Worm (Caenorhabditis elegans) whole organism, late embryonic: ENCODE data around the gene tbx-43.

Source experiments
- C08G9.2 ChIP-seq: sonication (generic microtip); optimal IDR thresholded peaks from 2 replicates; lab custom pipeline; 2016; ENCODE audit warnings: mild to moderate bottlenecking, missing genetic modification characterization, moderate library complexity, missing compliant biosample characterization
- C38D4.7 ChIP-seq: fragments of 200-800 bp; sonication (Bioruptor generic); optimal IDR thresholded peaks from 2 replicates; lab custom pipeline; 2018; ENCODE audit warnings: mild to moderate bottlenecking, missing genetic modification characterization, moderate library complexity, missing compliant biosample characterization
- K02D7.2 ChIP-seq: sonication (generic microtip); optimal IDR thresholded peaks from 2 replicates; lab custom pipeline; 2017; ENCODE audit warnings: mild to moderate bottlenecking, missing genetic modification characterization, missing compliant biosample characterization
- ahr-1 ChIP-seq: sonication (generic microtip); optimal IDR thresholded peaks from 2 replicates; lab custom pipeline; 2016; ENCODE audit warnings: missing genetic modification characterization, missing compliant biosample characterization
- ceh-14 ChIP-seq: sonication (generic microtip); optimal IDR thresholded peaks from 2 replicates; lab custom pipeline; 2016; ENCODE audit warnings: missing genotype, missing genetic modification characterization, missing compliant biosample characterization
- ceh-18 ChIP-seq: sonication (generic microtip); optimal IDR thresholded peaks from 2 replicates; lab custom pipeline; 2016; ENCODE audit warnings: missing genetic modification characterization, missing compliant biosample characterization
- ceh-24 ChIP-seq: sonication (generic microtip); optimal IDR thresholded peaks from 2 replicates; lab custom pipeline; 2016; ENCODE audit warnings: mild to moderate bottlenecking, missing genetic modification characterization, missing compliant biosample characterization
- ceh-31 ChIP-seq: sonication (generic microtip); optimal IDR thresholded peaks from 2 replicates; lab custom pipeline; 2016; ENCODE audit warnings: missing genetic modification characterization, missing compliant biosample characterization
- ceh-45 ChIP-seq: fragments of 200-800 bp; sonication (Bioruptor generic); IDR thresholded peaks from 2 replicates; pipeline ENCODE4 v1.3.6; 2022; ENCODE audit warnings: missing genetic modification reagents, missing genetic modification characterization, missing compliant biosample characterization
- ceh-6 ChIP-seq: fragments of 200-800 bp; sonication (Bioruptor generic); optimal IDR thresholded peaks from 2 replicates; lab custom pipeline; 2018; ENCODE audit warnings: mild to moderate bottlenecking, missing genetic modification characterization, missing compliant biosample characterization
- ceh-9 ChIP-seq: sonication (generic microtip); optimal IDR thresholded peaks from 2 replicates; lab custom pipeline; 2016; ENCODE audit warnings: mild to moderate bottlenecking, missing genetic modification characterization, inconsistent platforms, missing compliant biosample characterization
- elt-2 ChIP-seq: sonication (generic microtip); optimal IDR thresholded peaks from 2 replicates; lab custom pipeline; 2016; ENCODE audit warnings: missing genetic modification reagents, missing genetic modification characterization, missing compliant biosample characterization
- eyg-1 ChIP-seq: sonication (generic microtip); optimal IDR thresholded peaks from 2 replicates; lab custom pipeline; 2016; ENCODE audit warnings: missing genotype, missing genetic modification characterization, missing compliant biosample characterization
- fkh-6 ChIP-seq: sonication (generic microtip); optimal IDR thresholded peaks from 2 replicates; lab custom pipeline; 2016; ENCODE audit warnings: missing genetic modification characterization, missing compliant biosample characterization
- hlh-13 ChIP-seq: fragments of 200-800 bp; sonication (Bioruptor generic); optimal IDR thresholded peaks from 2 replicates; lab custom pipeline; 2018; ENCODE audit warnings: mild to moderate bottlenecking, missing genetic modification characterization, missing compliant biosample characterization
- hlh-30 ChIP-seq: sonication (generic microtip); optimal IDR thresholded peaks from 2 replicates; lab custom pipeline; 2017; ENCODE audit warnings: antibody characterized with exemption, missing genetic modification characterization, missing compliant biosample characterization; ENCODE audit not compliant: insufficient read depth
- hlh-6 ChIP-seq: sonication (generic microtip); optimal IDR thresholded peaks from 2 replicates; lab custom pipeline; 2016; ENCODE audit warnings: missing genotype, missing genetic modification characterization, missing compliant biosample characterization
- hlh-8 ChIP-seq: sonication (generic microtip); optimal IDR thresholded peaks from 2 replicates; lab custom pipeline; 2016; ENCODE audit warnings: missing genotype, missing genetic modification characterization, missing compliant biosample characterization
- nfya-1 ChIP-seq: sonication (generic microtip); optimal IDR thresholded peaks from 2 replicates; lab custom pipeline; 2017; ENCODE audit warnings: missing genetic modification characterization, mild to moderate bottlenecking, missing compliant biosample characterization, antibody characterized with exemption, moderate library complexity
- nhr-11 ChIP-seq: fragments of 150-350 bp; optimal IDR thresholded peaks from 2 replicates; lab custom pipeline; 2014; ENCODE audit warnings: missing biosample characterization, missing genetic modification characterization
- nhr-232 ChIP-seq: sonication (generic microtip); optimal IDR thresholded peaks from 2 replicates; lab custom pipeline; 2016; ENCODE audit warnings: missing genetic modification characterization, missing compliant biosample characterization
- npax-4 ChIP-seq: sonication (generic microtip); optimal IDR thresholded peaks from 2 replicates; lab custom pipeline; 2016; ENCODE audit warnings: missing genetic modification characterization, missing compliant biosample characterization
- odd-2 ChIP-seq: sonication (generic microtip); optimal IDR thresholded peaks from 2 replicates; lab custom pipeline; 2017; ENCODE audit warnings: antibody characterized with exemption, mild to moderate bottlenecking, missing genetic modification characterization, missing compliant biosample characterization
- rnt-1 ChIP-seq: sonication (generic microtip); optimal IDR thresholded peaks from 2 replicates; lab custom pipeline; 2016; ENCODE audit warnings: missing genetic modification characterization, missing compliant biosample characterization
- sdc-2 ChIP-seq: sonication (generic microtip); optimal IDR thresholded peaks from 2 replicates; lab custom pipeline; 2016; ENCODE audit warnings: missing genotype, missing genetic modification characterization, missing compliant biosample characterization
- sox-2 ChIP-seq: fragments of 200-800 bp; sonication (Bioruptor generic); IDR thresholded peaks from 2 replicates; pipeline ENCODE4 v1.3.6; 2022; ENCODE audit warnings: missing genetic modification reagents, missing genetic modification characterization, missing compliant biosample characterization
- sox-4 ChIP-seq: sonication (generic microtip); optimal IDR thresholded peaks from 2 replicates; lab custom pipeline; 2017; ENCODE audit warnings: mild to moderate bottlenecking, missing genetic modification characterization, inconsistent platforms, missing compliant biosample characterization
- tbx-7 ChIP-seq: sonication (generic microtip); optimal IDR thresholded peaks from 2 replicates; lab custom pipeline; 2016; ENCODE audit warnings: missing genotype, missing genetic modification characterization, missing compliant biosample characterization
- unc-42 ChIP-seq: sonication (generic microtip); optimal IDR thresholded peaks from 2 replicates; lab custom pipeline; 2016; ENCODE audit warnings: missing genotype, missing genetic modification characterization, missing compliant biosample characterization
- unc-86 ChIP-seq: sonication (generic microtip); optimal IDR thresholded peaks from 2 replicates; lab custom pipeline; 2016; ENCODE audit warnings: missing genetic modification characterization, missing compliant biosample characterization
- zip-5 ChIP-seq: sonication (generic microtip); optimal IDR thresholded peaks from 2 replicates; lab custom pipeline; 2016; ENCODE audit warnings: missing genetic modification characterization, missing compliant biosample characterization

tbx-43 gene

ce11 chrIII:1763222-1763621, 6.7 kb downstream of the tbx-43 start, which contains the start of gene cnc-6:
cnc-6 (plus strand) TSS chrIII:1763522.
- TF ChIP-seq elt-2, result no peak
- no peak for TF ChIP-seq ceh-24 (tag; lab: Kevin White, UChicago)
- no peak for TF ChIP-seq ceh-14 (tag; lab: Kevin White, UChicago)
- TF ChIP-seq ceh-45 (GFP tag; lab: Robert Waterston, UW), result no peak
- TF ChIP-seq eyg-1 (tag; lab: Kevin White, UChicago), result no peak

- TF ChIP-seq C38D4.7 (GFP tag; lab: Kevin White, UChicago) (no peak), eyg-1 (tag; lab: Kevin White, UChicago) (no peak), ceh-9 (no peak), sox-2 (GFP tag; lab: Robert Waterston, UW) (no peak), K02D7.2 (tag; lab: Kevin White, UChicago) (no peak), ceh-6 (no peak), ahr-1 (tag; lab: Kevin White, UChicago) (no peak), hlh-13 (GFP tag; lab: Kevin White, UChicago) (no peak), nhr-232 (tag; lab: Kevin White, UChicago) (no peak), rnt-1 (tag; lab: Kevin White, UChicago) (no peak), C08G9.2 (tag; lab: Kevin White, UChicago) (no peak), odd-2 (no peak), ceh-18 (tag; lab: Kevin White, UChicago) (no peak), npax-4 (tag; lab: Kevin White, UChicago) (no peak), unc-86 (tag; lab: Kevin White, UChicago) (no peak)
Observed at ce11 chrIII:1758632-1759031, 11.3 kb downstream of the tbx-43 start, which contains the start of gene Y46E12A.2. Y46E12A.2 (plus strand) TSS chrIII:1758932.

ce11 chrIII:1758151-1758550, 11.7 kb downstream of the tbx-43 start, which contains the start of gene Y46E12A.5:
Y46E12A.5 (minus strand) TSS chrIII:1758251.
- TF ChIP-seq hlh-6 (tag; lab: Kevin White, UChicago) (no peak), tbx-7 (no peak), hlh-13 (GFP tag; lab: Kevin White, UChicago) (no peak), eyg-1 (tag; lab: Kevin White, UChicago) (no peak), nfya-1 (no peak), ceh-24 (tag; lab: Kevin White, UChicago) (no peak), odd-2 (no peak), zip-5 (tag; lab: Kevin White, UChicago) (no peak), C08G9.2 (tag; lab: Kevin White, UChicago) (no peak), ceh-14 (tag; lab: Kevin White, UChicago) (no peak), sdc-2 (tag; lab: Kevin White, UChicago) (no peak), fkh-6 (tag; lab: Kevin White, UChicago) (no peak)

ce11 chrIII:1754842-1755241, 15.1 kb downstream of the tbx-43 start, which contains the start of gene Y46E12A.3:
Y46E12A.3 (minus strand) TSS chrIII:1754942.
- no peak for TF ChIP-seq npax-4 (tag; lab: Kevin White, UChicago)
- TF ChIP-seq tbx-7, result no peak
- no peak for TF ChIP-seq eyg-1 (tag; lab: Kevin White, UChicago)
- no peak for TF ChIP-seq sox-4 (tag; lab: Kevin White, UChicago)
- TF ChIP-seq nhr-11, result no peak
- no peak for TF ChIP-seq hlh-13 (GFP tag; lab: Kevin White, UChicago)
- TF ChIP-seq, all 69 proteins: peak for 0

DNA sequence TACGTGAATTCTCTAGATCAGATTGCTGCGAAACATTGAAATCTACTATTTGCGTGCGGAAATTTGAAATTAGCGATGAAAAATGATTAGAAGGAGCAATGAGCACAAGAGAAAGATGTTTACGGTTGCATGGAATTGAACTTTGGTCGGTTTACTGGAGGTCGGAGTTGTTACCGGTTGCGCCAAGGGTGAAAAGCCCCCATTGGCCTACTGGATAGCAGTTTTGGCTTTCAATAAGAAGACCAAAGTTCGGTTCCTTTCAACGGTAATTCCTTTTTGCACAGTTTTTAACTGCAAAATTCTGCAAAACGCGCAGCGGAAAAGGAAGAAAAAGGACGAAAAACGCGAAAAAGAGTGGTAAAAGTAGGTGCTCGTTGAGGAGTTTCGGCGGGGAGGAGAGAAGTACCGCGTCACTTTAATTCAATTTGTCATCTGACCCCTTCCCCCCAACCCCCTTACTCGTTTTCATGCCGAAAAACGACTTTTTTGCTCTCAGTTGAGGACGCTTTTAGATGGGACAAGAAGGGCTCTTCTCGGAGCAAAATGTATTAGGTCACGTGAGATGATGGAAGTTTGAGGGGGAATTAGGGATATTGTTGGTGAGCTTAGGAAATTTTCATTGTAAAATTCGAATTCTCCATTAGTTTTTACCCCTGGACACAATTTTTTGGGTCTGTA, 24.3 kb downstream of the tbx-43 start:
- TF ChIP-seq hlh-30, result no peak
- no peak for TF ChIP-seq hlh-8 (tag; lab: Kevin White, UChicago)
- TF ChIP-seq ceh-45 (GFP tag; lab: Robert Waterston, UW), result no peak
- no peak for TF ChIP-seq ceh-31 (tag; lab: Kevin White, UChicago)
- peak; percentile 95 for TF ChIP-seq unc-42 (tag; lab: Kevin White, UChicago)
